Worm (Caenorhabditis elegans): ENCODE data around the gene obr-1.

DNA sequence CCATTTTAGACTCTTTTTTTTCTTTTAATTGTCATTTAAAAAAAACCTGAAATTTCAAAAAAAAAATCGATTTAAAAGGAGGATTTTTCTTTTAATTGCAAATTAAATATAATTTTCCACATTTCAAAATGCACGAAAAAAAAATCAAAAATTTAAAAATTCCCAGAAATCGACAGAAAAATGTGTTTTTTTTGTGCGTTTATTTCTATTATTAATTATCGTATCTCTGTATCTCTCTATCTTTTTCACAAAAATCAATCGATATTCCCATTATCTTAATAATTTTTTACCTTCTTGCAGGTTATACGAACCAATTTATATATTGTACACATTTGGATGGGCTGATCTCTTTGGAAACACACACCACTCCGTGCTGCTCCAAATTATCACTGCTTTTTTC lies 25.9 kb downstream of the obr-1 start, which contains the start of gene rsks-1:
- no peak for TF ChIP-seq lin-39 (tag; optimal IDR thresholded peaks at IDR 0.05)
- no peak for TF ChIP-seq nhr-12 (tag; optimal IDR thresholded peaks at IDR 0.05)
- TF ChIP-seq mab-9 (GFP tag; IDR thresholded peaks at IDR 0.05) = no peak
- no peak for TF ChIP-seq aly-2 (tag; optimal IDR thresholded peaks at IDR 0.05)
- TF ChIP-seq unc-30 (tag; optimal IDR thresholded peaks at IDR 0.05) = no peak
- TF ChIP-seq ceh-63 (GFP tag; optimal IDR thresholded peaks at IDR 0.05) = no peak
- no peak for TF ChIP-seq snpc-4 (tag; optimal IDR thresholded peaks at IDR 0.05)
- TF ChIP-seq lin-35 (GFP tag; optimal IDR thresholded peaks at IDR 0.05) = no peak
- TF ChIP-seq C34B4.2 (tag; optimal IDR thresholded peaks at IDR 0.05) = no peak
- no peak for TF ChIP-seq nhr-237 (tag; optimal IDR thresholded peaks at IDR 0.05)
- no peak for TF ChIP-seq aha-1 (tag; optimal IDR thresholded peaks at IDR 0.05)
- no peak for TF ChIP-seq fkh-4 (tag; optimal IDR thresholded peaks at IDR 0.05; ENCODE audit: borderline replicate concordance)
- no peak for TF ChIP-seq ces-1 (GFP tag; optimal IDR thresholded peaks at IDR 0.05)
